Worm (Caenorhabditis elegans) whole organism, L2 larva: Measurements from ENCODE around the gene K03B4.6.

Experiments
- C34F6.9 ChIP-seq: fragments of 150-350 bp; optimal IDR thresholded peaks from 2 replicates; lab custom pipeline; 2014; ENCODE audit warnings: missing biosample characterization, missing genetic modification characterization
- F13H6.1 ChIP-seq: sonication (generic microtip); optimal IDR thresholded peaks from 2 replicates; lab custom pipeline; 2016; ENCODE audit warnings: missing genetic modification characterization, missing compliant biosample characterization
- Y55F3AM.14 ChIP-seq: fragments of 200-800 bp; sonication (Bioruptor generic); optimal IDR thresholded peaks from 2 replicates; lab custom pipeline; 2018; ENCODE audit warnings: mild to moderate bottlenecking, missing genetic modification characterization, missing compliant biosample characterization
- aly-2 ChIP-seq: fragments of 150-350 bp; optimal IDR thresholded peaks from 2 replicates; lab custom pipeline; 2014; ENCODE audit warnings: missing biosample characterization, missing genetic modification characterization
- blmp-1 ChIP-seq: sonication (generic microtip); optimal IDR thresholded peaks from 2 replicates; lab custom pipeline; 2017; ENCODE audit warnings: missing genetic modification characterization, mild to moderate bottlenecking, missing compliant biosample characterization, antibody characterized with exemption, moderate library complexity; ENCODE audit not compliant: insufficient read depth
- crh-2 ChIP-seq: sonication (generic microtip); optimal IDR thresholded peaks from 2 replicates; lab custom pipeline; 2017; ENCODE audit warnings: missing biosample characterization, missing genetic modification characterization
- dmd-4 ChIP-seq: sonication (generic microtip); optimal IDR thresholded peaks from 2 replicates; lab custom pipeline; 2017; ENCODE audit warnings: missing biosample characterization, missing genetic modification characterization
- elt-1 ChIP-seq: fragments of 150-350 bp; optimal IDR thresholded peaks from 2 replicates; lab custom pipeline; 2014; ENCODE audit warnings: missing biosample characterization, missing genetic modification characterization
- elt-3 ChIP-seq: sonication (generic microtip); optimal IDR thresholded peaks from 2 replicates; lab custom pipeline; 2017; ENCODE audit warnings: missing biosample characterization, missing genetic modification characterization
- fos-1 ChIP-seq: fragments of 150-350 bp; optimal IDR thresholded peaks from 2 replicates; lab custom pipeline; 2014; ENCODE audit warnings: missing biosample characterization, missing genetic modification characterization
- gmeb-1 ChIP-seq: fragments of 150-350 bp; optimal IDR thresholded peaks from 2 replicates; lab custom pipeline; 2014; ENCODE audit warnings: missing biosample characterization, missing genetic modification characterization
- lin-13 ChIP-seq: fragments of 150-350 bp; optimal IDR thresholded peaks from 2 replicates; lab custom pipeline; 2014; ENCODE audit warnings: missing biosample characterization, missing genetic modification reagents, missing genetic modification characterization
- lsy-2 ChIP-seq, 2 experiments: fragments of 150-350 bp in 1 of 2; sonication (generic microtip) in 1 of 2; optimal IDR thresholded peaks; 2 replicates each; lab custom pipeline; 2014 to 2017; ENCODE audit warnings: missing biosample characterization in 2 of 2, missing genetic modification characterization in 2 of 2
- mab-5 ChIP-seq: fragments of 150-350 bp; optimal IDR thresholded peaks from 2 replicates; lab custom pipeline; 2014; ENCODE audit warnings: missing biosample characterization, missing genetic modification characterization
- mdl-1 ChIP-seq, 2 experiments: fragments of 150-350 bp in 1 of 2; sonication (generic microtip) in 1 of 2; optimal IDR thresholded peaks; 2 replicates each; lab custom pipeline; 2017; ENCODE audit warnings: missing biosample characterization in 2 of 2, missing genetic modification characterization in 2 of 2
- nhr-12 ChIP-seq: fragments of 150-350 bp; optimal IDR thresholded peaks from 2 replicates; lab custom pipeline; 2014; ENCODE audit warnings: missing biosample characterization, missing genetic modification characterization
- nhr-129 ChIP-seq: fragments of 150-350 bp; optimal IDR thresholded peaks from 2 replicates; lab custom pipeline; 2014; ENCODE audit warnings: missing biosample characterization, missing genetic modification characterization
- nhr-23 ChIP-seq: fragments of 150-350 bp; optimal IDR thresholded peaks from 2 replicates; lab custom pipeline; 2014; ENCODE audit warnings: missing biosample characterization, missing genetic modification reagents, missing genetic modification characterization
- nhr-237 ChIP-seq: fragments of 150-350 bp; optimal IDR thresholded peaks from 2 replicates; lab custom pipeline; 2014; ENCODE audit warnings: missing biosample characterization, missing genetic modification characterization
- nhr-6 ChIP-seq: fragments of 150-350 bp; optimal IDR thresholded peaks from 2 replicates; lab custom pipeline; 2014; ENCODE audit warnings: missing biosample characterization, missing genetic modification characterization
- nhr-77 ChIP-seq: fragments of 150-350 bp; optimal IDR thresholded peaks from 2 replicates; lab custom pipeline; 2014; ENCODE audit warnings: missing biosample characterization, missing genetic modification characterization
- peb-1 ChIP-seq: fragments of 150-350 bp; optimal IDR thresholded peaks from 2 replicates; lab custom pipeline; 2014; ENCODE audit warnings: missing biosample characterization, missing genetic modification characterization
- sem-4 ChIP-seq: fragments of 150-350 bp; optimal IDR thresholded peaks from 2 replicates; lab custom pipeline; 2014; ENCODE audit warnings: missing biosample characterization, missing genetic modification reagents, missing genetic modification characterization
- skn-1 ChIP-seq: sonication (generic microtip); optimal IDR thresholded peaks from 2 replicates; lab custom pipeline; 2017; ENCODE audit warnings: missing biosample characterization, missing genetic modification characterization
- sma-3 ChIP-seq: sonication (generic microtip); optimal IDR thresholded peaks from 2 replicates; lab custom pipeline; 2016; ENCODE audit warnings: missing genetic modification reagents, missing genetic modification characterization, missing compliant biosample characterization
- sma-9 ChIP-seq, 2 experiments: fragments of 150-350 bp in 1 of 2; sonication (generic microtip) in 1 of 2; optimal IDR thresholded peaks; 2 replicates each; lab custom pipeline; 2014 to 2016; ENCODE audit warnings: missing genetic modification characterization in 2 of 2, mild to moderate bottlenecking in 1 of 2, missing biosample characterization in 1 of 2, missing compliant biosample characterization in 1 of 2, missing genetic modification reagents in 1 of 2, moderate library complexity in 1 of 2
- unc-39 ChIP-seq: fragments of 150-350 bp; optimal IDR thresholded peaks from 2 replicates; lab custom pipeline; 2014; ENCODE audit warnings: missing biosample characterization, missing genetic modification characterization
- unc-55 ChIP-seq: fragments of 150-350 bp; sonication (generic microtip); optimal IDR thresholded peaks from 3 replicates; lab custom pipeline; 2014; ENCODE audit warnings: missing biosample characterization, missing genetic modification reagents, missing genetic modification characterization
- unc-62 ChIP-seq: fragments of 150-350 bp; optimal IDR thresholded peaks from 2 replicates; lab custom pipeline; 2014; ENCODE audit warnings: missing biosample characterization, missing genetic modification reagents, missing genetic modification characterization
- zag-1 ChIP-seq: fragments of 150-350 bp; optimal IDR thresholded peaks from 2 replicates; lab custom pipeline; 2014; ENCODE audit warnings: missing biosample characterization, missing genetic modification characterization
- ztf-1 ChIP-seq: fragments of 200-800 bp; sonication (Bioruptor generic); conservative IDR thresholded peaks from 2 replicates; pipeline ENCODE4 v1.3.6; 2022; ENCODE audit warnings: missing genetic modification characterization, missing compliant biosample characterization
- ztf-11 ChIP-seq: sonication (generic microtip); optimal IDR thresholded peaks from 2 replicates; lab custom pipeline; 2017; ENCODE audit warnings: missing biosample characterization, missing genetic modification characterization
- ztf-4 ChIP-seq: fragments of 150-350 bp; optimal IDR thresholded peaks from 2 replicates; lab custom pipeline; 2014; ENCODE audit warnings: missing biosample characterization, missing genetic modification characterization

The K03B4.6 gene

DNA sequence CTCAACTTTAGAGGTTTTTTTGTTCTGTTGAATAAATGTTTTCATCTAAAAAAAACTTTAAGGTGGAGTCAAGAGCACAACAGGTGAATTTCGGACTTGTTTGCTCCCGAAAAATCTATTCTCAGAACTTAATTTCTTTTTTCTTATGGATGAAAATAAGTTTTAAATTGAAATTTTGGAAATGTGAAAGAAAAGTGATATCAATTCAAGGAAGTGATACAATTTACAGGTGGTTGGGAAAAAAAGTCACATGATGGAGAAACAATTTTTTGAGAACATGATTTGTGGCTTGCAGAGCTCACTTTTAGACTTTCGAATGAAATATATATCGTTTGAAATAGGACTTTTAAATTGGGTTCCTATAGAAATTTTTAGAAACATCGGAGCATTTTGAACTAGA, 31.7 kb upstream of the K03B4.6 start:
- TF ChIP-seq nhr-237 (no peak), dmd-4 (tag; lab: Kevin White, UChicago) (no peak), unc-39 (tag; lab: Kevin White, UChicago) (no peak), aly-2 (tag; lab: Kevin White, UChicago) (no peak)

DNA sequence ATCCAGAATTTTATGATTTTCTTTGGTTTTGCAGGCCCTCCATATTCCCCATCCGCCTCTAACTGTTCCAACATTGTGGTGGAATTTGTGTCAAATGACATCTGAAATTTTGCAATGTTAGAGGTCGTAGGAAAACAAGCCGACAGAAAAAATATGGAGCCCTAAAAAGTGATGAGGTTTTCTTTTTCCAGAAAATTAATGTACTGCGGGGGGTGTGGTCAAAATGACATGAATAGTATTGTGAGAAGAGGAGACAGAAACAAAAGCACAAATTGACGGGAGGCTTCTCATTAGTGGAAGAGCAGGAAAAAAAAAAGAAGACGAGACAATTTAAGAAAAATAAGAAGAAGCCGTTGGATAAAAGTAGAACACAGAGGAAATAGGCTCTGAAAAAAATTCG, 24.2 kb upstream of the K03B4.6 start, which contains the start of gene ZC266.1:
TSS of gene ZC266.1 (minus strand) at position 101 of the 400 bp plus-strand sequence.
- no peak for TF ChIP-seq elt-3
- no peak for TF ChIP-seq blmp-1
- TF ChIP-seq lin-13: no peak
- TF ChIP-seq peb-1: no peak
- TF ChIP-seq nhr-77 (tag; lab: Kevin White, UChicago): no peak
- no peak for TF ChIP-seq mdl-1 (tag; optimal IDR thresholded peaks at IDR 0.05; lab: Kevin White, UChicago)
- no peak for TF ChIP-seq unc-62 (GFP tag; lab: Kevin White, UChicago)
- TF ChIP-seq nhr-12: no peak
- no peak for TF ChIP-seq F13H6.1 (tag; lab: Kevin White, UChicago)
- no peak for TF ChIP-seq crh-2 (tag; lab: Kevin White, UChicago)
- no peak for TF ChIP-seq zag-1 (tag; lab: Kevin White, UChicago)
- no peak for TF ChIP-seq gmeb-1 (tag; lab: Kevin White, UChicago)
- no peak for TF ChIP-seq ztf-11
- TF ChIP-seq fos-1: no peak
- no peak for TF ChIP-seq ztf-4 (tag; lab: Kevin White, UChicago)
- TF ChIP-seq nhr-23 (tag; lab: Kevin White, UChicago): no peak
- TF ChIP-seq unc-55 (GFP tag; lab: Kevin White, UChicago): no peak
- TF ChIP-seq nhr-237: no peak

ce11 chrV:4698675-4699074, 22.7 kb upstream of the K03B4.6 start:
- TF ChIP-seq nhr-129 (tag; lab: Kevin White, UChicago): no peak
- TF ChIP-seq ztf-4 (tag; lab: Kevin White, UChicago): no peak
- TF ChIP-seq ztf-1 (GFP tag; lab: Robert Waterston, UW): no peak
- no peak for TF ChIP-seq unc-62 (GFP tag; lab: Kevin White, UChicago)
- TF ChIP-seq aly-2 (tag; lab: Kevin White, UChicago): no peak
- TF ChIP-seq lsy-2 (tag; optimal IDR thresholded peaks at IDR 0.05; lab: Kevin White, UChicago): no peak

- TF ChIP-seq nhr-23 (tag; lab: Kevin White, UChicago) (peak; percentile 23), skn-1 (tag; lab: Kevin White, UChicago) (no peak), nhr-12 (no peak), unc-39 (tag; lab: Kevin White, UChicago) (no peak), sem-4 (tag; lab: Kevin White, UChicago) (no peak), ztf-4 (tag; lab: Kevin White, UChicago) (peak; percentile 6), nhr-129 (tag; lab: Kevin White, UChicago) (peak; percentile 29), sma-9 (GFP tag; optimal IDR thresholded peaks at IDR 0.05; lab: Kevin White, UChicago) (no peak), sma-9 (tag; optimal IDR thresholded peaks at IDR 0.05; lab: Kevin White, UChicago) (no peak), elt-1 (tag; lab: Kevin White, UChicago) (peak; percentile 10), fos-1 (no peak), lsy-2 (tag; optimal IDR thresholded peaks at IDR 0.05; lab: Kevin White, UChicago) (peak in 1 of 2 experiments; percentile 20), zag-1 (tag; lab: Kevin White, UChicago) (no peak), nhr-237 (no peak), F13H6.1 (tag; lab: Kevin White, UChicago) (peak; percentile 33), lin-13 (no peak), unc-55 (GFP tag; lab: Kevin White, UChicago) (peak; percentile 26), C34F6.9 (tag; lab: Kevin White, UChicago) (peak; percentile 8), nhr-6 (tag; lab: Kevin White, UChicago) (no peak), mab-5 (tag; lab: Kevin White, UChicago) (peak; percentile 20), Y55F3AM.14 (GFP tag; lab: Kevin White, UChicago) (peak; percentile 49)
These were observed 18.6 kb upstream of the K03B4.6 start for ce11 chrV:4694466-4695092.

DNA sequence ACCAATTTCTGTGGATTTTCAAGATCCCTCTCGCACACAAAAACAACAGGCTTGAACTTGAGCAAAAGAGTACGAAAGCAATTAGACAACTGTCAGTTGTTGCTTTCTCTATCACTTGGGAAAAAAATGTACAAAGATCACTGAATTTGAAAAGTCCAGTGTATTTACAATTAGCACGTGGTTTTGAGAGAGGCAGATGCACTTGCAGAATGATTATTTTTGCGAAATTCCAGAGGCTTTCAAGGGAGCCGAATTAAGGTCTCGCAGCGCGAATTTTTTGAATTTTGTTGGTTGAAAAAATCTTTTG, 17.2 kb upstream of the K03B4.6 start:
- TF ChIP-seq nhr-129 (tag; lab: Kevin White, UChicago): peak; percentile 62
- TF ChIP-seq mdl-1 (tag; optimal IDR thresholded peaks at IDR 0.05; lab: Kevin White, UChicago): no peak
- TF ChIP-seq elt-3: no peak
- TF ChIP-seq lsy-2 (tag; optimal IDR thresholded peaks at IDR 0.05; lab: Kevin White, UChicago): peak in 1 of 2 experiments; percentile 39
- no peak for TF ChIP-seq peb-1
- no peak for TF ChIP-seq skn-1 (tag; lab: Kevin White, UChicago)
- TF ChIP-seq sma-3: no peak
- peak; percentile 62 for TF ChIP-seq sma-9 (GFP tag; optimal IDR thresholded peaks at IDR 0.05; lab: Kevin White, UChicago)
- no peak for TF ChIP-seq sma-9 (tag; optimal IDR thresholded peaks at IDR 0.05; lab: Kevin White, UChicago)
